Worm (Caenorhabditis elegans): ENCODE results near the gene srx-115.

srx-115 gene

ce11 chrV:8798470-8798869, 26.8 kb downstream of the srx-115 start:
- no peak for TF ChIP-seq sup-37 (GFP tag; optimal IDR thresholded peaks at IDR 0.05)
- no peak for TF ChIP-seq C34B4.2 (tag; optimal IDR thresholded peaks at IDR 0.05)
- no peak for TF ChIP-seq unc-130 (tag; optimal IDR thresholded peaks at IDR 0.05)
- no peak for TF ChIP-seq rnt-1 (tag; optimal IDR thresholded peaks at IDR 0.05)
- no peak for TF ChIP-seq fkh-4 (tag; optimal IDR thresholded peaks at IDR 0.05; ENCODE audit: borderline replicate concordance)
- no peak for TF ChIP-seq lin-14 (GFP tag; optimal IDR thresholded peaks at IDR 0.05)
- no peak for TF ChIP-seq aly-2 (tag; optimal IDR thresholded peaks at IDR 0.05)
- TF ChIP-seq nhr-20 (tag; optimal IDR thresholded peaks at IDR 0.05): no peak
- TF ChIP-seq nhr-77 (tag; optimal IDR thresholded peaks at IDR 0.05): no peak

- TF ChIP-seq blmp-1 (tag; optimal IDR thresholded peaks at IDR 0.05) (peak; percentile 30), lin-14 (GFP tag; optimal IDR thresholded peaks at IDR 0.05) (peak; percentile 30), lsy-2 (tag; optimal IDR thresholded peaks at IDR 0.05) (peak in 1 of 2 experiments; percentile 13), unc-86 (tag; optimal IDR thresholded peaks at IDR 0.05) (no peak)
Measured at ce11 chrV:8799293-8799812, 27.7 kb downstream of the srx-115 start.

ce11 chrV:8800978-8801559, 29.4 kb downstream of the srx-115 start, which contains the start of gene magu-2:
TSS of gene magu-2 (minus strand) at chrV:8801028.
- TF ChIP-seq irx-1 (tag; optimal IDR thresholded peaks at IDR 0.05) (no peak), unc-98 (GFP tag; IDR thresholded peaks at IDR 0.05) (no peak), ceh-88 (GFP tag; IDR thresholded peaks at IDR 0.05) (no peak), C34B4.2 (tag; optimal IDR thresholded peaks at IDR 0.05) (no peak), ztf-11 (tag; optimal IDR thresholded peaks at IDR 0.05) (no peak), ceh-82 (tag; optimal IDR thresholded peaks at IDR 0.05) (no peak), sox-4 (tag; optimal IDR thresholded peaks at IDR 0.05) (no peak), mdl-1 (tag; optimal IDR thresholded peaks at IDR 0.05) (no peak), lin-14 (GFP tag; optimal IDR thresholded peaks at IDR 0.05) (peak; percentile 55), swsn-7 (tag; optimal IDR thresholded peaks at IDR 0.05) (no peak), nhr-19 (GFP tag; conservative IDR thresholded peaks at IDR 0.05) (no peak), rnt-1 (tag; optimal IDR thresholded peaks at IDR 0.05) (no peak), mep-1 (tag; optimal IDR thresholded peaks at IDR 0.05) (no peak), lin-39 (tag; optimal IDR thresholded peaks at IDR 0.05) (no peak), sup-37 (GFP tag; optimal IDR thresholded peaks at IDR 0.05) (no peak), fkh-10 (GFP tag; optimal IDR thresholded peaks at IDR 0.05) (peak; percentile 84), ceh-8 (GFP tag; optimal IDR thresholded peaks at IDR 0.05) (no peak)

ce11 chrV:8802252-8802651, 30.6 kb downstream of the srx-115 start:
- TF ChIP-seq ztf-11 (tag; optimal IDR thresholded peaks at IDR 0.05): no peak
- peak; percentile 89 for TF ChIP-seq lin-14 (GFP tag; optimal IDR thresholded peaks at IDR 0.05)
- TF ChIP-seq nhr-20 (tag; optimal IDR thresholded peaks at IDR 0.05): peak; percentile 47
- peak; percentile 27 for TF ChIP-seq snu-23 (GFP tag; optimal IDR thresholded peaks at IDR 0.05)
- TF ChIP-seq nhr-237 (tag; optimal IDR thresholded peaks at IDR 0.05): no peak
- TF ChIP-seq rnt-1 (tag; optimal IDR thresholded peaks at IDR 0.05): peak; percentile 56
- peak; percentile 66 for TF ChIP-seq nhr-71 (tag; optimal IDR thresholded peaks at IDR 0.05)
- TF ChIP-seq lsy-2 (tag; optimal IDR thresholded peaks at IDR 0.05): peak in 1 of 2 experiments; percentile 8
- TF ChIP-seq nhr-19 (GFP tag; conservative IDR thresholded peaks at IDR 0.05): peak; percentile 47
- TF ChIP-seq mef-2 (tag; optimal IDR thresholded peaks at IDR 0.05): no peak
- TF ChIP-seq C34B4.2 (tag; optimal IDR thresholded peaks at IDR 0.05): no peak
- peak in 1 of 2 experiments; percentile 3 for TF ChIP-seq efl-1 (optimal IDR thresholded peaks at IDR 0.05)
- TF ChIP-seq efl-1 (GFP tag; optimal IDR thresholded peaks at IDR 0.05 in 1 of 2): no peak
- no peak for TF ChIP-seq C16A3.4 (tag; optimal IDR thresholded peaks at IDR 0.05)
- TF ChIP-seq nhr-11 (tag; optimal IDR thresholded peaks at IDR 0.05): peak; percentile 5
- TF ChIP-seq mab-9 (GFP tag; IDR thresholded peaks at IDR 0.05): no peak
- TF ChIP-seq lin-39 (tag; optimal IDR thresholded peaks at IDR 0.05): peak; percentile 25
- TF ChIP-seq swsn-7 (tag; optimal IDR thresholded peaks at IDR 0.05): peak; percentile 8
